Fruit fly (Drosophila melanogaster): Measurements from ENCODE around the gene Tie.

The Tie gene

DNA sequence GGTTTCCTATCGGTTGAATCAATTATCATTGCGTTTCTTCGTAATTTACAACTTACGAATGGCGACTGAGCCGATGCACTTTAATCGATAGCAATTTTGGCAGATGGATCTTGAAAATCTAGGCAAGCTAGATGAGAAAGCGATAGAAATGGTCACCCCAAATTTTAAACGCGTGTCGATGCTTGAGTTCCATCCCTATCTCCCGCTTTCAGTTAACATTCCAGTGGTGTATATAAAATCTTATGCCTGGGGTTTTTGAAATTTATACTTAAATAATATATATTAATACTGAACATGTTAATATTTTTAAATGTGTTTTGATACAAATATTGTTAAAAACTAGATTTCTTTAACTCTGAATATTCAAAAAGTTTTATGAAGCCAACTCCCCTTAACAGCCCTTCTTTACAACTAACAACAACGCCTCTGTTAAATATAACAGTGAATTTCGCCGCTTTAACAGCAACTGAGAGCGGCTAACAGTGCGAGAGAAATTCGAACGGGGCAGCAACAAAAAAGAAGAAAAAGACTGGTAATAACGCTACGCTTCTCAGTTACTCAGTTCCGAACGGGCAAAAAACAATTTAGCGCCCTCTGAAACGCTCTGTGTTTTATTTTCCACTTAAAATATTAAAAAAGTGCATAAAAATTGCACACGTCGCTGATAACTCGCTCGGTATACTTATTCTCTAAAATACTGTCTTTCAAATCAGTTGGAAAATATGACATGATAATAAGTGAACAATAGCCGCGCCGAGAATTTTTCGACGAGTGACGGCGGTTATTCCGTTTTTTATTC is 9.8 kb upstream of the Tie start, which contains the start of gene CG11357:
TSS of gene CG11357 (plus strand) at position 479 of the 799 bp plus-strand sequence.
- TF ChIP-seq Xrp1 (GFP tag; IDR thresholded peaks at IDR 0.05) (peak; percentile 100), rib (GFP tag; IDR thresholded peaks at IDR 0.05) (peak; percentile 99), Blimp-1 (GFP tag; optimal IDR thresholded peaks at IDR 0.05) (peak; percentile 98), CG11696 (GFP tag; IDR thresholded peaks at IDR 0.05) (peak; percentile 96), schlank (tag; optimal IDR thresholded peaks at IDR 0.05) (peak; percentile 91), Poxn (GFP tag; IDR thresholded peaks at IDR 0.05) (peak; percentile 95), CG12942 (GFP tag; optimal IDR thresholded peaks at IDR 0.05) (peak; percentile 97), CG3281 (GFP tag; optimal IDR thresholded peaks at IDR 0.05) (peak; percentile 98), CG13775 (GFP tag; optimal IDR thresholded peaks at IDR 0.05) (peak; percentile 97), Max (GFP tag; optimal IDR thresholded peaks at IDR 0.05) (peak; percentile 88), CG11085 (GFP tag; IDR thresholded peaks at IDR 0.05) (peak; percentile 98), tna (GFP tag; IDR thresholded peaks at IDR 0.05; ENCODE audit: partially characterized antibody) (peak; percentile 63), unpg (GFP tag; optimal IDR thresholded peaks at IDR 0.05) (peak; percentile 100), gfzf (GFP tag; optimal IDR thresholded peaks at IDR 0.05) (no peak), CG15601 (tag; optimal IDR thresholded peaks at IDR 0.05) (peak; percentile 98), tgo (GFP tag; IDR thresholded peaks at IDR 0.05) (peak; percentile 99), CG10654 (GFP tag; optimal IDR thresholded peaks at IDR 0.05) (peak; percentile 92), row (GFP tag; IDR thresholded peaks at IDR 0.05) (peak; percentile 99), onecut (GFP tag; IDR thresholded peaks at IDR 0.05) (peak; percentile 96), CG13123 (GFP tag; optimal IDR thresholded peaks at IDR 0.05) (peak; percentile 94), CG16813 (GFP tag; IDR thresholded peaks at IDR 0.05; ENCODE audit: partially characterized antibody) (peak; percentile 72), Bgb (GFP tag; IDR thresholded peaks at IDR 0.05; ENCODE audit: partially characterized antibody) (peak; percentile 91), shn (GFP tag; optimal IDR thresholded peaks at IDR 0.05) (peak; percentile 50), croc (GFP tag; conservative IDR thresholded peaks at IDR 0.05) (peak; percentile 98), CG9876 (GFP tag; optimal IDR thresholded peaks at IDR 0.05) (peak; percentile 36), odd (GFP tag; optimal IDR thresholded peaks at IDR 0.05) (peak; percentile 98), CG9797 (GFP tag; optimal IDR thresholded peaks at IDR 0.05) (peak; percentile 62), inv (GFP tag; IDR thresholded peaks at IDR 0.05; ENCODE audit: partially characterized antibody) (peak; percentile 68), phol (tag; optimal IDR thresholded peaks at IDR 0.05) (peak; percentile 98), CG1529 (GFP tag; optimal IDR thresholded peaks at IDR 0.05) (peak; percentile 96), CG30020 (tag; optimal IDR thresholded peaks at IDR 0.05) (peak; percentile 88), CG7987 (GFP tag; optimal IDR thresholded peaks at IDR 0.05) (peak; percentile 96), Eip74EF (GFP tag; optimal IDR thresholded peaks at IDR 0.05) (peak in 1 of 2 experiments; percentile 97), corto (GFP tag; optimal IDR thresholded peaks at IDR 0.05) (peak; percentile 89), CG15696 (tag; optimal IDR thresholded peaks at IDR 0.05) (peak; percentile 98), CG9932 (GFP tag; IDR thresholded peaks at IDR 0.05) (peak; percentile 99), H2.0 (GFP tag; IDR thresholded peaks at IDR 0.05) (peak; percentile 98), Lpt (GFP tag; optimal IDR thresholded peaks at IDR 0.05) (no peak), ab (GFP tag; optimal IDR thresholded peaks at IDR 0.05) (no peak), CG10543 (GFP tag; optimal IDR thresholded peaks at IDR 0.05) (peak; percentile 98), sd (tag; optimal IDR thresholded peaks at IDR 0.05) (peak; percentile 97), sug (tag; optimal IDR thresholded peaks at IDR 0.05) (peak; percentile 98), Taf1 (GFP tag; IDR thresholded peaks at IDR 0.05) (peak; percentile 97), Med (GFP tag) (peak; percentile 96), bigmax (GFP tag; optimal IDR thresholded peaks at IDR 0.05) (peak; percentile 70), CG6813 (GFP tag; optimal IDR thresholded peaks at IDR 0.05) (peak; percentile 97), repo (GFP tag; optimal IDR thresholded peaks at IDR 0.05) (peak; percentile 73), CG2116 (GFP tag; optimal IDR thresholded peaks at IDR 0.05) (peak; percentile 82), Hr39 (optimal IDR thresholded peaks at IDR 0.05) (no peak)

Measured in whole organism, embryonic.